Fruit fly (Drosophila melanogaster) whole organism, embryonic: Measurements from ENCODE around the gene CG9328.
A peak's percentile ranks its signal among the peaks of the same experiment; 100 is the strongest.

Experiments used
- Adf1 ChIP-seq: fragments of 200-800 bp; sonication (Bioruptor generic); IDR thresholded peaks from 2 replicates; pipeline ENCODE4 v1.3.6; 2022; ENCODE audit warnings: missing biosample characterization, missing genetic modification characterization
- Atf6 ChIP-seq: fragments of 200-800 bp; sonication (Bioruptor generic); IDR thresholded peaks from 2 replicates; pipeline ENCODE4 v1.3.6; 2022; ENCODE audit warnings: missing biosample characterization, missing genetic modification characterization
- CG11085 ChIP-seq: fragments of 200-800 bp; sonication (Bioruptor generic); IDR thresholded peaks from 2 replicates; pipeline ENCODE4 v1.3.6; 2022; ENCODE audit warnings: missing biosample characterization, missing genetic modification characterization
- CG11247 ChIP-seq: fragments of 200-800 bp; sonication (Bioruptor generic); IDR thresholded peaks from 2 replicates; pipeline ENCODE4 v1.3.6; 2022; ENCODE audit warnings: missing biosample characterization, missing genetic modification characterization
- CG11560 ChIP-seq: fragments of 200-800 bp; sonication (Bioruptor generic); IDR thresholded peaks from 3 replicates; pipeline ENCODE4 v1.3.6; 2022; ENCODE audit warnings: missing biosample characterization, missing genetic modification characterization
- CG12769 ChIP-seq: fragments of 200-800 bp; sonication (Bioruptor generic); optimal IDR thresholded peaks from 2 replicates; lab custom pipeline; 2019; ENCODE audit warnings: missing biosample characterization, mild to moderate bottlenecking, missing genetic modification characterization, moderate library complexity
- CG14014 ChIP-seq: fragments of 200-800 bp; sonication (Bioruptor generic); IDR thresholded peaks from 2 replicates; pipeline ENCODE4 v1.3.6; 2022; ENCODE audit warnings: missing biosample characterization, missing genetic modification characterization
- CG14710 ChIP-seq: fragments of 200-800 bp; sonication (Bioruptor generic); optimal IDR thresholded peaks from 3 replicates; lab custom pipeline; 2019; ENCODE audit warnings: missing biosample characterization, mild to moderate bottlenecking, missing genetic modification characterization, moderate library complexity
- CG15601 ChIP-seq: fragments of 200-800 bp; sonication (Bioruptor generic); optimal IDR thresholded peaks from 3 replicates; lab custom pipeline; 2019; ENCODE audit warnings: missing biosample characterization, mild to moderate bottlenecking, missing genetic modification characterization, moderate library complexity
- CG17359 ChIP-seq: fragments of 200-800 bp; sonication (Bioruptor generic); optimal IDR thresholded peaks from 3 replicates; lab custom pipeline; 2018; ENCODE audit warnings: missing biosample characterization, mild to moderate bottlenecking, missing genetic modification characterization, moderate library complexity
- CG17829 ChIP-seq: fragments of 200-800 bp; optimal IDR thresholded peaks from 2 replicates; lab custom pipeline; 2019; ENCODE audit warnings: missing biosample characterization, mild to moderate bottlenecking, missing genetic modification characterization, moderate library complexity
- CG34376 ChIP-seq: fragments of 200-800 bp; sonication (Bioruptor generic); optimal IDR thresholded peaks from 2 replicates; lab custom pipeline; 2018; ENCODE audit warnings: missing biosample characterization, mild to moderate bottlenecking, missing genetic modification characterization
- CG4617 ChIP-seq: fragments of 200-800 bp; sonication (Bioruptor generic); optimal IDR thresholded peaks from 3 replicates; lab custom pipeline; 2016; ENCODE audit warnings: missing biosample characterization, missing genetic modification characterization, borderline replicate concordance
- CG9215 ChIP-seq: fragments of 200-800 bp; sonication (Bioruptor generic); IDR thresholded peaks from 2 replicates; pipeline ENCODE4 v1.3.6; 2022; ENCODE audit warnings: missing biosample characterization, missing genetic modification characterization
- CG9932 ChIP-seq: fragments of 200-800 bp; sonication (Bioruptor generic); IDR thresholded peaks from 2 replicates; pipeline ENCODE4 v1.3.6; 2022; ENCODE audit warnings: missing biosample characterization, missing genetic modification characterization
- Eip74EF ChIP-seq, 2 experiments: fragments of 200-800 bp in 1 of 2; fragments of >200 bp in 1 of 2; sonication (Bioruptor generic) in 1 of 2; optimal IDR thresholded peaks; 2 replicates each; lab custom pipeline; 2017 to 2019; ENCODE audit warnings: missing biosample characterization in 2 of 2, missing genetic modification characterization in 2 of 2, mild to moderate bottlenecking in 1 of 2, moderate library complexity in 1 of 2
- Elba2 ChIP-seq: fragments of 200-800 bp; sonication (Bioruptor generic); optimal IDR thresholded peaks from 3 replicates; lab custom pipeline; 2016; ENCODE audit warnings: missing biosample characterization, missing genetic modification characterization
- H2.0 ChIP-seq: fragments of 200-800 bp; sonication (Bioruptor generic); IDR thresholded peaks from 2 replicates; pipeline ENCODE4 v1.3.6; 2022; ENCODE audit warnings: missing biosample characterization, missing genetic modification characterization
- Jarid2 ChIP-seq: fragments of 200-800 bp; sonication (Bioruptor generic); optimal IDR thresholded peaks from 3 replicates; lab custom pipeline; 2017; ENCODE audit warnings: mild to moderate bottlenecking, missing biosample characterization, missing genetic modification reagents, missing genetic modification characterization
- Med ChIP-seq: fragments of 200-800 bp; sonication (Bioruptor generic); peaks from one replicate; lab custom pipeline; 2016; ENCODE audit warnings: missing biosample characterization, missing genetic modification characterization, mild to moderate bottlenecking, inconsistent platforms, moderate library complexity
- NC2α ChIP-seq: fragments of 200-800 bp; sonication (Bioruptor generic); optimal IDR thresholded peaks from 2 replicates; lab custom pipeline; 2016; ENCODE audit warnings: missing biosample characterization, missing genetic modification characterization
- Neu2 ChIP-seq: fragments of 200-800 bp; sonication (Bioruptor generic); optimal IDR thresholded peaks from 3 replicates; lab custom pipeline; 2016; ENCODE audit warnings: missing biosample characterization, missing genetic modification characterization, borderline replicate concordance
- Nf-YC ChIP-seq: fragments of 200-800 bp; optimal IDR thresholded peaks from 3 replicates; lab custom pipeline; 2019; ENCODE audit warnings: missing biosample characterization, mild to moderate bottlenecking, missing genetic modification characterization, moderate library complexity
- Poxn ChIP-seq: fragments of 200-800 bp; sonication (Bioruptor generic); IDR thresholded peaks from 2 replicates; pipeline ENCODE4 v1.3.6; 2022; ENCODE audit warnings: missing biosample characterization, missing genetic modification characterization
- Xrp1 ChIP-seq: fragments of 200-800 bp; sonication (Bioruptor generic); IDR thresholded peaks from 2 replicates; pipeline ENCODE4 v1.3.6; 2022; ENCODE audit warnings: missing biosample characterization, missing genetic modification characterization
- amos ChIP-seq: fragments of 200-800 bp; sonication (Bioruptor generic); IDR thresholded peaks from 2 replicates; pipeline ENCODE4 v1.3.6; 2022; ENCODE audit warnings: missing biosample characterization, missing genetic modification characterization; ENCODE audit not compliant: partially characterized antibody
- ara ChIP-seq: fragments of 200-800 bp; sonication (Bioruptor generic); IDR thresholded peaks from 2 replicates; pipeline ENCODE4 v1.3.6; 2022; ENCODE audit warnings: missing biosample characterization, missing genetic modification characterization
- az2 ChIP-seq: fragments of 200-800 bp; sonication (Bioruptor generic); optimal IDR thresholded peaks from 3 replicates; lab custom pipeline; 2016; ENCODE audit warnings: missing biosample characterization, missing genetic modification characterization
- bab2 ChIP-seq: fragments of 200-800 bp; sonication (Bioruptor generic); optimal IDR thresholded peaks from 2 replicates; lab custom pipeline; 2016; ENCODE audit warnings: missing biosample characterization, missing genetic modification characterization
- cg ChIP-seq: fragments of 200-800 bp; sonication (Bioruptor generic); optimal IDR thresholded peaks from 3 replicates; lab custom pipeline; 2019; ENCODE audit warnings: missing biosample characterization, mild to moderate bottlenecking, missing genetic modification characterization, moderate library complexity
- crc ChIP-seq: fragments of 200-800 bp; sonication (Bioruptor generic); optimal IDR thresholded peaks from 2 replicates; lab custom pipeline; 2016; ENCODE audit warnings: missing biosample characterization, missing genetic modification characterization
- croc ChIP-seq: fragments of 200-800 bp; sonication (Bioruptor generic); conservative IDR thresholded peaks from 3 replicates; pipeline ENCODE4 v1.3.6; 2022; ENCODE audit warnings: missing biosample characterization, missing genetic modification characterization
- emc ChIP-seq: fragments of 200-800 bp; sonication (Bioruptor generic); optimal IDR thresholded peaks from 2 replicates; lab custom pipeline; 2016; ENCODE audit warnings: missing biosample characterization, missing genetic modification characterization
- fd64A ChIP-seq: fragments of 200-800 bp; sonication (Bioruptor generic); optimal IDR thresholded peaks from 3 replicates; lab custom pipeline; 2018; ENCODE audit warnings: missing biosample characterization, mild to moderate bottlenecking, missing genetic modification characterization
- gcm ChIP-seq: fragments of 200-800 bp; sonication (Bioruptor generic); optimal IDR thresholded peaks from 2 replicates; lab custom pipeline; 2019; ENCODE audit warnings: missing biosample characterization, mild to moderate bottlenecking, missing genetic modification characterization, moderate library complexity
- gem ChIP-seq: fragments of 200-800 bp; sonication (Bioruptor generic); optimal IDR thresholded peaks from 2 replicates; lab custom pipeline; 2019; ENCODE audit warnings: missing biosample characterization, mild to moderate bottlenecking, missing genetic modification characterization, moderate library complexity
- maf-S ChIP-seq: fragments of 200-800 bp; sonication (Bioruptor generic); optimal IDR thresholded peaks from 2 replicates; lab custom pipeline; 2016; ENCODE audit warnings: missing biosample characterization, missing genetic modification characterization
- onecut ChIP-seq: fragments of 200-800 bp; sonication (Bioruptor generic); IDR thresholded peaks from 2 replicates; pipeline ENCODE4 v1.3.6; 2022; ENCODE audit warnings: missing biosample characterization, missing genetic modification characterization
- repo ChIP-seq: fragments of 200-800 bp; sonication (Bioruptor generic); optimal IDR thresholded peaks from 2 replicates; lab custom pipeline; 2016; ENCODE audit warnings: missing biosample characterization, missing genetic modification characterization
- sim ChIP-seq: fragments of 200-800 bp; sonication (Bioruptor generic); IDR thresholded peaks from 2 replicates; pipeline ENCODE4 v1.3.6; 2022; ENCODE audit warnings: missing biosample characterization, missing genetic modification characterization
- slp2 ChIP-seq: fragments of 200-800 bp; sonication (Bioruptor generic); optimal IDR thresholded peaks from 2 replicates; lab custom pipeline; 2016; ENCODE audit warnings: missing biosample characterization, missing genetic modification characterization
- sqz ChIP-seq: fragments of 200-800 bp; sonication (Bioruptor generic); optimal IDR thresholded peaks from 3 replicates; lab custom pipeline; 2018; ENCODE audit warnings: missing biosample characterization, mild to moderate bottlenecking, missing genetic modification characterization
- sr ChIP-seq: fragments of 200-800 bp; sonication (Bioruptor generic); IDR thresholded peaks from 3 replicates; pipeline ENCODE4 v1.3.6; 2022; ENCODE audit warnings: missing biosample characterization, missing genetic modification characterization
- tx ChIP-seq: fragments of 200-800 bp; sonication (Bioruptor generic); optimal IDR thresholded peaks from 2 replicates; lab custom pipeline; 2016; ENCODE audit warnings: missing biosample characterization, missing genetic modification characterization
- zfh2 ChIP-seq: fragments of 200-800 bp; sonication (Bioruptor generic); optimal IDR thresholded peaks from 2 replicates; lab custom pipeline; 2016; ENCODE audit warnings: missing biosample characterization, missing genetic modification characterization

The CG9328 gene

DNA sequence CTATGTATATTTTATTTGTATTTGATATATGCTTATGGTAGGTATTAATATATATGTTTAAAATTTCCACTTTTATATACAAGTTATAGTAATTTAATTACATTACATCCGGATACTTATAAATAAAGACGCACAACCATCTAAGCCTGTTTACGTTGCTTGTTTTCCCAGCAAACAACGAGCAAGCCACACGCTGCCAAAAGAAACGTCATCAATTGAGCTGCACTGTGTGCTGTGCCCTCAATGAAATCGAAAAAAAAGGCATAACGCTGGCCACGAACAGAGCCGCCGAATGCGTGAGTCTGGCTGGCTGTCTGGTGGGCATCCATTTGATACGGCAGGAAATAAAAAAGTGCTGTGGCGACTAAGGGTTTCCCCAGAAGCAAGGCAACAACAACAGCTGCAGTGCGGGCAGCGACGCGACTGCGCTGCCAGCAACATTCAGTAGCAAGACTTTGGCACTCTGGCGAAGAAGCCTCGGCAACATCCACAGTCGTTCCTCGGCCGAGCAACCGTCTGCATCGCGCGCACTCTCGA, 54.6 kb downstream of the CG9328 start, which contains the start of gene twit (continued):
- TF ChIP-seq CG17359 (tag; lab: Kevin White, UChicago) (peak; percentile 14), gcm (GFP tag; lab: Kevin White, UChicago) (peak; percentile 12), CG9932 (GFP tag; lab: Robert Waterston, UW) (peak; percentile 29; the same call in 1 of the 2 replicates), CG14014 (GFP tag; lab: Robert Waterston, UW) (no peak), Adf1 (GFP tag; lab: Robert Waterston, UW) (peak; percentile 28; the same call in 1 of the 2 replicates), CG15601 (tag; lab: Kevin White, UChicago) (no peak), Med (GFP tag; lab: Kevin White, UChicago) (peak; percentile 44)

dm6 chr2L:20857791-20858190, 60.3 kb downstream of the CG9328 start, which contains the start of gene CG14400:
Gene CG14400 (minus strand): TSS chr2L:20857891.
- TF ChIP-seq onecut (GFP tag; lab: Robert Waterston, UW), result no peak
- no peak for TF ChIP-seq maf-S
- TF ChIP-seq CG11085 (GFP tag; lab: Robert Waterston, UW), result no peak
- TF ChIP-seq bab2 (GFP tag; lab: Kevin White, UChicago), result no peak
- TF ChIP-seq az2 (GFP tag; lab: Kevin White, UChicago), result no peak
- TF ChIP-seq Poxn (GFP tag; lab: Robert Waterston, UW), result no peak
- TF ChIP-seq slp2 (GFP tag; lab: Kevin White, UChicago), result no peak
- no peak for TF ChIP-seq fd64A (GFP tag; lab: Kevin White, UChicago)
- no peak for TF ChIP-seq CG12769 (tag; lab: Kevin White, UChicago)
- no peak for TF ChIP-seq CG4617 (GFP tag; lab: Kevin White, UChicago)
- TF ChIP-seq cg (GFP tag; lab: Kevin White, UChicago), result no peak
- TF ChIP-seq crc (GFP tag; lab: Kevin White, UChicago), result no peak
- no peak for TF ChIP-seq CG14710
- no peak for TF ChIP-seq zfh2 (GFP tag; lab: Kevin White, UChicago)
- no peak for TF ChIP-seq Neu2 (GFP tag; lab: Kevin White, UChicago)
- TF ChIP-seq Xrp1 (GFP tag; lab: Robert Waterston, UW), result no peak
- TF ChIP-seq, all 482 proteins: peak for 0

DNA sequence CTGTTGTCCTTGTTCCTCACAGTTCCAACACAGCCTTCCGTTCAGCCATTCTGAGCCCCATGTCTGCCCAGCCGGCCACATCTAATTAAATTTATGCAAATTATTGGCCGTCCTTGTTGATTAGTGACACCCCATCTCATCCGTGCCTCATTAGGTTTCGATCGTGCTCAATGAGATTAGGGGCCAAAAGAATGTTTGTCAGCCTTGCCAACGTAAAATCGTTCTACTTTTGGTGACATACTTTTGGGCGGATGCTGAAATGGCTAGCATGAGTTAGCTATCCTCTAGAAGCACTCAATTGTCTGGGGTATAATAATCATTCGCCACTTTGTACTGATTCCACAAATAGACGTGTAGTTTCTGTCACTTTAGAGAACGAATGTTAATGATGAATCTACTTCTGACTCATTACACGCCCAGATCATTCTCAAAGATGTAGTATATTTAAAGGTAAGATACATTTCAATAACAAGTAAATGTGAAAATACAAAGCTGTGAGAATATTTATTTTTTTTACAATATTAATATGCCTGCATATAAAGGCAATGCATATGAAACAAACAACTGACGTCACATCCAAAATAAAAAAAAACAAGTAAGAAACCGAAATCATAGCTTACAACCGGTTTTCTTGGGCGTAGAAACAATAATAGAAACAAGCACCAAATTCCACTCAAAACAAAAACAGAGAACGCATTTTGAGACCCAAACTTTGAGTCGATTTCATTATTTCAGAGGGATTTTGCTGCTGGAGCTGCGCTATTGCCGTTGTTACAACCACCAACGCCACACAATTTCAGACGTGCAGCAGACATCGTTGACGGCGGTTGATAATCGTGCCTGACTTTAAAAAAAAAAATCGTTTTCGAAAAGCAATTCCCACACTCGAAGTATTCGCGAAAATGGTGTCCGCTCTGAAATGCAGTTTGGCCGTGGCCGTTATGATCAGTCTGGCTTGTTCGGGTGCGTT, 61.1 kb downstream of the CG9328 start, which contains the start of gene bero:
TSS of gene bero (plus strand) at position 325 of the 970 bp plus-strand sequence.
- no peak for TF ChIP-seq CG17829 (tag; lab: Kevin White, UChicago)
- TF ChIP-seq ara, result no peak
- TF ChIP-seq CG11560, result no peak
- no peak for TF ChIP-seq repo (GFP tag; lab: Kevin White, UChicago)
- TF ChIP-seq croc (GFP tag; lab: Robert Waterston, UW), result no peak
- no peak for TF ChIP-seq CG11247 (GFP tag; lab: Robert Waterston, UW)
- 0 out of 2 replicates have a peak, but pooled peaks have one; percentile 38 for TF ChIP-seq Atf6 (GFP tag; lab: Robert Waterston, UW)
- peak; percentile 3 for TF ChIP-seq gem (tag; lab: Kevin White, UChicago)
- TF ChIP-seq sim, result no peak
- TF ChIP-seq emc, result no peak
- TF ChIP-seq tx (GFP tag; lab: Kevin White, UChicago), result no peak
- TF ChIP-seq amos (GFP tag; lab: Robert Waterston, UW), result peak; percentile 41; the same call in 1 of the 2 replicates
- no peak for TF ChIP-seq Nf-YC
- TF ChIP-seq CG34376 (GFP tag; lab: Kevin White, UChicago), result peak; percentile 21
- TF ChIP-seq H2.0 (GFP tag; lab: Robert Waterston, UW), result 0 out of 2 replicates have a peak, but pooled peaks have one; percentile 7
- TF ChIP-seq Jarid2, result peak; percentile 69
- TF ChIP-seq sr (GFP tag; lab: Robert Waterston, UW), result peak; percentile 38; the same call in 1 of the 3 replicates
- TF ChIP-seq Adf1 (GFP tag; lab: Robert Waterston, UW), result 0 out of 2 replicates have a peak, but pooled peaks have one; percentile 14
- peak; percentile 79 for TF ChIP-seq CG9215 (GFP tag; lab: Robert Waterston, UW)
- peak; percentile 72 for TF ChIP-seq Elba2 (GFP tag; lab: Kevin White, UChicago)
- TF ChIP-seq sqz (GFP tag; lab: Kevin White, UChicago), result peak; percentile 73
- TF ChIP-seq Med (GFP tag; lab: Kevin White, UChicago), result peak; percentile 61
- no peak for TF ChIP-seq NC2α (GFP tag; lab: Kevin White, UChicago)
- TF ChIP-seq Eip74EF (GFP tag; optimal IDR thresholded peaks at IDR 0.05; lab: Kevin White, UChicago), result peak in 1 of 2 experiments; percentile 31
